Fruit fly (Drosophila melanogaster) whole organism: Measurements from ENCODE around the gene CG9953.

Experiments used
- EcR ChIP-seq, 2 experiments: fragments of >200 bp; optimal IDR thresholded peaks; 2 replicates each; lab custom pipeline; 2017; ENCODE audit warnings: missing biosample characterization in 2 of 2, missing genetic modification characterization in 2 of 2, missing genetic modification reagents in 2 of 2
- usp ChIP-seq: fragments of >200 bp; optimal IDR thresholded peaks from 2 replicates; lab custom pipeline; 2017; ENCODE audit warnings: missing biosample characterization, missing genetic modification characterization, mixed read lengths

dm6 chr3L:7012271-7012670, 42.8 kb downstream of the CG9953 start:
- TF ChIP-seq EcR (GFP tag; optimal IDR thresholded peaks at IDR 0.05; lab: Kevin White, UChicago), result no peak
- no peak for TF ChIP-seq usp
